Worm (Caenorhabditis elegans) whole organism, mixed stage, embryonic: ENCODE data around the gene msp-79.

Experiments
- blmp-1 ChIP-seq: fragments of 150-350 bp; optimal IDR thresholded peaks from 2 replicates; lab custom pipeline; 2014; ENCODE audit warnings: missing biosample characterization, missing genetic modification characterization
- elt-3 ChIP-seq: fragments of 150-350 bp; optimal IDR thresholded peaks from 2 replicates; lab custom pipeline; 2014; ENCODE audit warnings: missing biosample characterization, missing genetic modification characterization
- lin-13 ChIP-seq: fragments of 150-350 bp; optimal IDR thresholded peaks from 2 replicates; lab custom pipeline; 2014; ENCODE audit warnings: missing biosample characterization, missing genetic modification characterization
- lsy-2 ChIP-seq: fragments of 150-350 bp; optimal IDR thresholded peaks from 2 replicates; lab custom pipeline; 2014; ENCODE audit warnings: missing biosample characterization, missing genetic modification characterization
- mep-1 ChIP-seq: fragments of 150-350 bp; optimal IDR thresholded peaks from 2 replicates; lab custom pipeline; 2017; ENCODE audit warnings: missing biosample characterization, missing genetic modification reagents, missing genetic modification characterization, inconsistent platforms
- nhr-76 ChIP-seq: sonication (generic microtip); optimal IDR thresholded peaks from 2 replicates; lab custom pipeline; 2017; ENCODE audit warnings: missing biosample characterization, missing genetic modification characterization

DNA sequence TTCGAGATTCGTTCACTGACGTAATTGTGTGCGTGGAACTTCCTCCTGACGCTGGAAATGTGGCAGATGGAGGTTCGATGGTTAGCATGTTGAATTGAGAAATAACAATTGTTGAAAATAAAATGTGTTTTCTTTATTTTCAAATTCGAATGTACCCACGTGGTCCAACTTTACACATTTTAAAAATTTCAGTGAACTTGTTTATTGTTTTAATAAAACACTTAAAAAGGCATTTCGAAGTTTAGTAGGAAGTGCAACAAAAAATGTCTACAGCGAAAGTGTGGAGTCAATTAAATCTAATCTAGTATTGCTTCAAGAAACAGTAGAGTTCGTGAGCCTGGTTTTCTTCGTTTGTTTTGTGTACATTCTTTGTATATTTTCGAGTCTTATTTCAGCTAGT lies 704 bp downstream of the msp-79 start, which contains the start of gene ssp-36:
- TF ChIP-seq lsy-2 (tag; lab: Kevin White, UChicago) (no peak), mep-1 (tag; lab: Kevin White, UChicago) (no peak), lin-13 (tag; lab: Kevin White, UChicago) (no peak), blmp-1 (tag; lab: Kevin White, UChicago) (no peak), nhr-76 (tag; lab: Kevin White, UChicago) (no peak), elt-3 (tag; lab: Kevin White, UChicago) (no peak)
